Fruit fly (Drosophila melanogaster): ENCODE results near the gene Dyro.

DNA sequence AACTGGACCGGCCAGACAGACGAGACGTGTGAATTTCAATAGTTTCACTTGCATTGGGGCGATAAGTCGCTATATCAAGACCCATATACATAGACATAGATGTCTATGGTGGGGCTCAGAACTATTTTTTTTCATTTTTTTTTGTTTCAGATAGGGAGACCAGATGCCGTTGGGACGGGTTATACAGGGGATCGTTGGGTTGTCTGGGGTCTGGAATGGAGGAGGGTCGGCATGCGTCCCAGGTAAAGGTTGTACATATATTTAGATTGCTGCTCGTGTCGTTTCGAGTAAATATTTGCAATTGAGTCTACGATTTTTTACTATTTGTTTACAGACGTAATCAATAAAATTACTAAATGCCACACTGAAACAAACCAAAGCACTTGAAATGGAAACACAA lies 19.7 kb downstream of the Dyro start:
- TF ChIP-seq CTCF (optimal IDR thresholded peaks at IDR 0.05) (no peak), CG8478 (optimal IDR thresholded peaks at IDR 0.05) (no peak)

Data from S2 (cell line).